Worm (Caenorhabditis elegans): Measurements from ENCODE around the gene Y54G2A.32.
A peak's percentile ranks its signal among the peaks of the same experiment; 100 is the strongest.

Gene Y54G2A.32

ce11 chrIV:2802193-2802592 lies 1.6 kb upstream of the Y54G2A.32 start (continued):
- TF ChIP-seq set-16 (GFP tag; IDR thresholded peaks at IDR 0.05) (no peak), Y5F2A.4 (GFP tag; optimal IDR thresholded peaks at IDR 0.05) (peak; percentile 48), hmg-1.1 (GFP tag; IDR thresholded peaks at IDR 0.05) (peak; percentile 51; the same call in 1 of the 2 replicates), nhr-76 (tag; optimal IDR thresholded peaks at IDR 0.05) (no peak), ces-1 (GFP tag; optimal IDR thresholded peaks at IDR 0.05) (no peak), hlh-30 (tag; optimal IDR thresholded peaks at IDR 0.05; ENCODE audit: insufficient read depth) (peak; percentile 42), jun-1 (tag; optimal IDR thresholded peaks at IDR 0.05) (no peak), ZK337.2 (GFP tag; IDR thresholded peaks at IDR 0.05) (no peak), ZK546.5 (tag; optimal IDR thresholded peaks at IDR 0.05) (no peak), lin-29 (GFP tag; IDR thresholded peaks at IDR 0.05) (no peak), unc-39 (tag; optimal IDR thresholded peaks at IDR 0.05) (no peak), zfp-3 (GFP tag; conservative IDR thresholded peaks at IDR 0.05) (no peak), nhr-10 (tag; optimal IDR thresholded peaks at IDR 0.05) (no peak), cey-2 (tag; optimal IDR thresholded peaks at IDR 0.05; ENCODE audit: borderline replicate concordance, insufficient read depth) (no peak), sdz-12 (GFP tag; optimal IDR thresholded peaks at IDR 0.05) (no peak), dmd-8 (GFP tag; IDR thresholded peaks at IDR 0.05) (peak; percentile 67; the same call in 1 of the 2 replicates), daf-8 (GFP tag; IDR thresholded peaks at IDR 0.05) (no peak), Y48G9A.11 (GFP tag; IDR thresholded peaks at IDR 0.05) (peak; percentile 75), aly-2 (tag; optimal IDR thresholded peaks at IDR 0.05) (peak; percentile 12), vab-7 (GFP tag; IDR thresholded peaks at IDR 0.05) (peak; percentile 86), ztf-7 (tag; optimal IDR thresholded peaks at IDR 0.05) (no peak), F10B5.3 (tag; optimal IDR thresholded peaks at IDR 0.05) (no peak), ztf-11 (tag; optimal IDR thresholded peaks at IDR 0.05) (no peak), mdt-29 (GFP tag; IDR thresholded peaks at IDR 0.05) (no peak), nhr-42 (GFP tag; IDR thresholded peaks at IDR 0.05) (no peak), spr-3 (GFP tag; optimal IDR thresholded peaks at IDR 0.05) (no peak)

- TF ChIP-seq unc-39 (tag; optimal IDR thresholded peaks at IDR 0.05) (no peak), nhr-10 (tag; optimal IDR thresholded peaks at IDR 0.05) (no peak), tag-97 (GFP tag; IDR thresholded peaks at IDR 0.05) (no peak), nhr-77 (tag; optimal IDR thresholded peaks at IDR 0.05) (peak; percentile 15), F49E8.2 (tag; optimal IDR thresholded peaks at IDR 0.05; ENCODE audit: borderline replicate concordance) (peak; percentile 78), nhr-102 (tag; optimal IDR thresholded peaks at IDR 0.05) (peak; percentile 83), jun-1 (tag; optimal IDR thresholded peaks at IDR 0.05) (no peak), ztf-7 (tag; optimal IDR thresholded peaks at IDR 0.05) (no peak), vab-7 (GFP tag; IDR thresholded peaks at IDR 0.05) (peak; percentile 84), ctbp-1 (GFP tag; IDR thresholded peaks at IDR 0.05) (peak; percentile 74; the same call in 1 of the 2 replicates), ZK546.5 (tag; optimal IDR thresholded peaks at IDR 0.05) (no peak), zfp-3 (GFP tag; conservative IDR thresholded peaks at IDR 0.05) (no peak), duxl-1 (tag; optimal IDR thresholded peaks at IDR 0.05; ENCODE audit: poor library complexity) (peak; percentile 38), hlh-30 (tag; optimal IDR thresholded peaks at IDR 0.05; ENCODE audit: insufficient read depth) (peak; percentile 91), fkh-10 (GFP tag; optimal IDR thresholded peaks at IDR 0.05) (no peak), gei-8 (GFP tag; optimal IDR thresholded peaks at IDR 0.05) (peak; percentile 91), fos-1 (tag; optimal IDR thresholded peaks at IDR 0.05) (no peak), egl-43 (GFP tag; IDR thresholded peaks at IDR 0.05) (peak; percentile 82), F10B5.3 (tag; optimal IDR thresholded peaks at IDR 0.05) (peak; percentile 58), D1046.2 (GFP tag; IDR thresholded peaks at IDR 0.05) (peak; percentile 88), nhr-111 (GFP tag; optimal IDR thresholded peaks at IDR 0.05) (no peak), mxl-2 (GFP tag; conservative IDR thresholded peaks at IDR 0.05) (0 out of 2 replicates have a peak, but pooled peaks have one; percentile 12), set-16 (GFP tag; IDR thresholded peaks at IDR 0.05) (no peak), zag-1 (tag; optimal IDR thresholded peaks at IDR 0.05) (no peak), zfp-2 (tag; optimal IDR thresholded peaks at IDR 0.05) (peak; percentile 8), aha-1 (tag) (peak; percentile 70), lin-38 (GFP tag; IDR thresholded peaks at IDR 0.05) (peak; percentile 80), snpc-1.2 (GFP tag; IDR thresholded peaks at IDR 0.05) (peak; percentile 78), madf-5 (GFP tag; IDR thresholded peaks at IDR 0.05) (peak; percentile 47 to 76; a peak in 3 of 4 replicates), Y5F2A.4 (GFP tag; optimal IDR thresholded peaks at IDR 0.05) (no peak), spr-1 (tag; optimal IDR thresholded peaks at IDR 0.05) (peak; percentile 72), ZK337.2 (GFP tag; IDR thresholded peaks at IDR 0.05) (peak; percentile 51; the same call in 1 of the 2 replicates), nhr-28 (tag; optimal IDR thresholded peaks at IDR 0.05) (peak; percentile 89), dmd-6 (GFP tag; IDR thresholded peaks at IDR 0.05) (peak; percentile 87), F26F4.8 (GFP tag; conservative IDR thresholded peaks at IDR 0.05) (peak; percentile 90)
Observed at ce11 chrIV:2805525-2805924, 1.8 kb downstream of the Y54G2A.32 start, which contains the start of gene Y54G2A.45. Y54G2A.45 (plus strand) TSS chrIV:2805857.
